ENCODE assay signal across 1 fruit fly cellular context in genomic region chr3L:16659959-16660870, dm6.
TF ChIP-seq lines count a peak whose summit lies in the region.

No protein-coding gene starts in this region.

TF ChIP-seq in whole organism, embryonic, 481 proteins besides CTCF, POLR2A, EP300 and RAD21 (continued from another document and continues in another):
- peak; percentile 84 for TF ChIP-seq fu2 (GFP tag; optimal IDR thresholded peaks at IDR 0.05; lab: Kevin White, UChicago)
- peak; percentile 84 for TF ChIP-seq tx (GFP tag; optimal IDR thresholded peaks at IDR 0.05; lab: Kevin White, UChicago)
- peak; percentile 95 for TF ChIP-seq Fer3 (tag; optimal IDR thresholded peaks at IDR 0.05; lab: Kevin White, UChicago)
- peak; percentile 89 for TF ChIP-seq zen (tag; optimal IDR thresholded peaks at IDR 0.05; lab: Kevin White, UChicago)
- peak; percentile 95 for TF ChIP-seq CG4328 (GFP tag; optimal IDR thresholded peaks at IDR 0.05; lab: Kevin White, UChicago)
- TF ChIP-seq CG4424 (GFP tag; optimal IDR thresholded peaks at IDR 0.05; lab: Kevin White, UChicago): peak; percentile 98
- no peak for TF ChIP-seq Opbp (GFP tag; IDR thresholded peaks at IDR 0.05; lab: Robert Waterston, UW; ENCODE audit: partially characterized antibody)
- TF ChIP-seq CG13287 (GFP tag; IDR thresholded peaks at IDR 0.05; lab: Robert Waterston, UW; ENCODE audit: partially characterized antibody): no peak
- no peak for TF ChIP-seq CG6791 (GFP tag; IDR thresholded peaks at IDR 0.05; lab: Robert Waterston, UW; ENCODE audit: partially characterized antibody)
- peak; percentile 98 for TF ChIP-seq ind (GFP tag; optimal IDR thresholded peaks at IDR 0.05; lab: Kevin White, UChicago)
- peak; percentile 94 for TF ChIP-seq CG17385 (GFP tag; optimal IDR thresholded peaks at IDR 0.05; lab: Kevin White, UChicago)
- peak; percentile 91 for TF ChIP-seq HmgZ (tag; optimal IDR thresholded peaks at IDR 0.05; lab: Kevin White, UChicago)
- TF ChIP-seq CG7271 (tag; optimal IDR thresholded peaks at IDR 0.05; lab: Kevin White, UChicago): peak; percentile 73
- TF ChIP-seq Ets97D (GFP tag; optimal IDR thresholded peaks at IDR 0.05; lab: Kevin White, UChicago): peak; percentile 78
- peak; percentile 71 for TF ChIP-seq da (GFP tag; optimal IDR thresholded peaks at IDR 0.05; lab: Kevin White, UChicago)
- TF ChIP-seq Lim3 (GFP tag; IDR thresholded peaks at IDR 0.05; lab: Robert Waterston, UW): peak; percentile 80
- TF ChIP-seq CG8944 (GFP tag; optimal IDR thresholded peaks at IDR 0.05; lab: Kevin White, UChicago): peak; percentile 89
- peak; percentile 98 for TF ChIP-seq lmd (GFP tag; IDR thresholded peaks at IDR 0.05; lab: Robert Waterston, UW)
- TF ChIP-seq sqz (GFP tag; optimal IDR thresholded peaks at IDR 0.05; lab: Kevin White, UChicago): peak; percentile 91
- TF ChIP-seq btn (GFP tag; optimal IDR thresholded peaks at IDR 0.05; lab: Kevin White, UChicago): peak; percentile 89
- TF ChIP-seq CG31441 (GFP tag; IDR thresholded peaks at IDR 0.05; lab: Robert Waterston, UW): peak; percentile 99
- TF ChIP-seq cato (GFP tag; optimal IDR thresholded peaks at IDR 0.05; lab: Kevin White, UChicago; ENCODE audit: borderline replicate concordance): peak; percentile 93
- TF ChIP-seq Meics (GFP tag; optimal IDR thresholded peaks at IDR 0.05; lab: Kevin White, UChicago): peak; percentile 97
- TF ChIP-seq inv (GFP tag; IDR thresholded peaks at IDR 0.05; lab: Robert Waterston, UW; ENCODE audit: partially characterized antibody): no peak
- TF ChIP-seq pfk (GFP tag; optimal IDR thresholded peaks at IDR 0.05; lab: Kevin White, UChicago): peak; percentile 8
- TF ChIP-seq Jarid2 (GFP tag; optimal IDR thresholded peaks at IDR 0.05; lab: Kevin White, UChicago): peak; percentile 88
- peak; percentile 98 for TF ChIP-seq CG7839 (tag; optimal IDR thresholded peaks at IDR 0.05; lab: Kevin White, UChicago)
- TF ChIP-seq Deaf1 (tag; optimal IDR thresholded peaks at IDR 0.05; lab: Kevin White, UChicago): peak; percentile 83
- TF ChIP-seq Ravus (GFP tag; IDR thresholded peaks at IDR 0.05; lab: Robert Waterston, UW): peak; percentile 87
- peak; percentile 92 for TF ChIP-seq H15 (GFP tag; IDR thresholded peaks at IDR 0.05; lab: Robert Waterston, UW)
- peak; percentile 96 for TF ChIP-seq Six4 (GFP tag; optimal IDR thresholded peaks at IDR 0.05; lab: Kevin White, UChicago)
- peak; percentile 73 for TF ChIP-seq cg (GFP tag; optimal IDR thresholded peaks at IDR 0.05; lab: Kevin White, UChicago)
- TF ChIP-seq E2f1 (GFP tag; IDR thresholded peaks at IDR 0.05; lab: Robert Waterston, UW): peak; percentile 94
- peak; percentile 90 for TF ChIP-seq CG7357 (GFP tag; IDR thresholded peaks at IDR 0.05; lab: Robert Waterston, UW)
- peak; percentile 88 for TF ChIP-seq vfl (GFP tag; optimal IDR thresholded peaks at IDR 0.05; lab: Kevin White, UChicago)
- TF ChIP-seq Ssrp (tag; optimal IDR thresholded peaks at IDR 0.05; lab: Kevin White, UChicago): peak; percentile 97
- TF ChIP-seq org-1 (GFP tag; optimal IDR thresholded peaks at IDR 0.05; lab: Kevin White, UChicago): peak; percentile 97
- TF ChIP-seq chm (GFP tag; IDR thresholded peaks at IDR 0.05; lab: Robert Waterston, UW): peak; percentile 80
- peak; percentile 93 for TF ChIP-seq maf-S (GFP tag; optimal IDR thresholded peaks at IDR 0.05; lab: Kevin White, UChicago)
- peak; percentile 83 for TF ChIP-seq GATAe (GFP tag; conservative IDR thresholded peaks at IDR 0.05; lab: Robert Waterston, UW)
- peak; percentile 83 for TF ChIP-seq Nf-YC (tag; optimal IDR thresholded peaks at IDR 0.05; lab: Kevin White, UChicago)
- peak; percentile 78 for TF ChIP-seq CG15073 (GFP tag; optimal IDR thresholded peaks at IDR 0.05; lab: Kevin White, UChicago)
- peak; percentile 95 for TF ChIP-seq CG17829 (tag; optimal IDR thresholded peaks at IDR 0.05; lab: Kevin White, UChicago)
- TF ChIP-seq bcd (GFP tag; optimal IDR thresholded peaks at IDR 0.05; lab: Kevin White, UChicago): peak; percentile 98
- peak; percentile 98 for TF ChIP-seq CG18619 (GFP tag; optimal IDR thresholded peaks at IDR 0.05; lab: Kevin White, UChicago)
- TF ChIP-seq CG9437 (GFP tag; optimal IDR thresholded peaks at IDR 0.05; lab: Kevin White, UChicago): peak; percentile 96
- peak; percentile 92 for TF ChIP-seq CG5180 (GFP tag; optimal IDR thresholded peaks at IDR 0.05; lab: Kevin White, UChicago)
- peak; percentile 93 for TF ChIP-seq CG10267 (tag; optimal IDR thresholded peaks at IDR 0.05; lab: Kevin White, UChicago)
- peak; percentile 69 for TF ChIP-seq CkIIα-i1 (GFP tag; IDR thresholded peaks at IDR 0.05; lab: Robert Waterston, UW)
- TF ChIP-seq Abd-B (GFP tag; optimal IDR thresholded peaks at IDR 0.05; lab: Kevin White, UChicago): peak; percentile 96
- TF ChIP-seq CG11093 (GFP tag; IDR thresholded peaks at IDR 0.05; lab: Robert Waterston, UW): peak; percentile 95
- peak; percentile 97 for TF ChIP-seq caup (GFP tag; optimal IDR thresholded peaks at IDR 0.05; lab: Kevin White, UChicago; ENCODE audit: severe bottlenecking)
- TF ChIP-seq cwo (GFP tag; optimal IDR thresholded peaks at IDR 0.05; lab: Kevin White, UChicago): peak; percentile 95
- TF ChIP-seq CG7928 (GFP tag; optimal IDR thresholded peaks at IDR 0.05; lab: Kevin White, UChicago): peak; percentile 77
- peak; percentile 90 for TF ChIP-seq CG3726 (GFP tag; IDR thresholded peaks at IDR 0.05; lab: Robert Waterston, UW)
- no peak for TF ChIP-seq vnd (GFP tag; IDR thresholded peaks at IDR 0.05; lab: Robert Waterston, UW; ENCODE audit: partially characterized antibody)
- peak; percentile 78 for TF ChIP-seq CG4617 (GFP tag; optimal IDR thresholded peaks at IDR 0.05; lab: Kevin White, UChicago; ENCODE audit: borderline replicate concordance)
- TF ChIP-seq Camta (GFP tag; optimal IDR thresholded peaks at IDR 0.05; lab: Kevin White, UChicago): peak; percentile 92
- TF ChIP-seq Blimp-1 (GFP tag; optimal IDR thresholded peaks at IDR 0.05; lab: Kevin White, UChicago): peak; percentile 96
- peak; percentile 82 for TF ChIP-seq ro (GFP tag; IDR thresholded peaks at IDR 0.05; lab: Robert Waterston, UW)
- no peak for TF ChIP-seq ato (GFP tag; IDR thresholded peaks at IDR 0.05; lab: Robert Waterston, UW; ENCODE audit: partially characterized antibody)
- TF ChIP-seq pum (GFP tag; optimal IDR thresholded peaks at IDR 0.05; lab: Kevin White, UChicago): peak; percentile 92
- TF ChIP-seq CG14050 (GFP tag; IDR thresholded peaks at IDR 0.05; lab: Robert Waterston, UW): peak; percentile 91
- peak; percentile 95 for TF ChIP-seq run (tag; optimal IDR thresholded peaks at IDR 0.05; lab: Kevin White, UChicago)
- TF ChIP-seq Neu2 (GFP tag; optimal IDR thresholded peaks at IDR 0.05; lab: Kevin White, UChicago; ENCODE audit: borderline replicate concordance): no peak
- peak; percentile 81 for TF ChIP-seq ac (GFP tag; optimal IDR thresholded peaks at IDR 0.05; lab: Kevin White, UChicago)
- peak; percentile 90 for TF ChIP-seq otp (GFP tag; IDR thresholded peaks at IDR 0.05; lab: Robert Waterston, UW)
- TF ChIP-seq phol (tag; optimal IDR thresholded peaks at IDR 0.05; lab: Kevin White, UChicago): peak; percentile 98
- peak; percentile 98 for TF ChIP-seq CG12659 (GFP tag; optimal IDR thresholded peaks at IDR 0.05; lab: Kevin White, UChicago)
- TF ChIP-seq lola (GFP tag; optimal IDR thresholded peaks at IDR 0.05; lab: Kevin White, UChicago): peak in 1 of 3 experiments; percentile 96
- TF ChIP-seq hkb (optimal IDR thresholded peaks at IDR 0.05; lab: Kevin White, UChicago): no peak
- TF ChIP-seq hkb (GFP tag; IDR thresholded peaks at IDR 0.05; lab: Robert Waterston, UW): peak; percentile 96
- TF ChIP-seq Lhr (GFP tag; optimal IDR thresholded peaks at IDR 0.05; lab: Kevin White, UChicago): peak; percentile 89
- TF ChIP-seq YL-1 (GFP tag; optimal IDR thresholded peaks at IDR 0.05; lab: Kevin White, UChicago): peak; percentile 79
- peak; percentile 47 for TF ChIP-seq HmgD (GFP tag; optimal IDR thresholded peaks at IDR 0.05; lab: Kevin White, UChicago)
- peak; percentile 90 for TF ChIP-seq ERR (GFP tag; optimal IDR thresholded peaks at IDR 0.05; lab: Kevin White, UChicago)
- TF ChIP-seq ara (GFP tag; IDR thresholded peaks at IDR 0.05; lab: Robert Waterston, UW): peak; percentile 92
- 0 out of 3 replicates have a peak, but pooled peaks have one; percentile 21 for TF ChIP-seq mld (GFP tag; IDR thresholded peaks at IDR 0.05; lab: Robert Waterston, UW; ENCODE audit: partially characterized antibody)
- TF ChIP-seq CG11695 (GFP tag; IDR thresholded peaks at IDR 0.05; lab: Robert Waterston, UW): peak; percentile 94
- peak; percentile 77 for TF ChIP-seq Mes4 (GFP tag; optimal IDR thresholded peaks at IDR 0.05; lab: Kevin White, UChicago)
- peak; percentile 71 for TF ChIP-seq Sry-β (GFP tag; optimal IDR thresholded peaks at IDR 0.05; lab: Kevin White, UChicago)
- TF ChIP-seq Scr (GFP tag; IDR thresholded peaks at IDR 0.05; lab: Robert Waterston, UW; ENCODE audit: partially characterized antibody): no peak
- TF ChIP-seq CG12391 (tag; optimal IDR thresholded peaks at IDR 0.05; lab: Kevin White, UChicago): peak; percentile 97
- no peak for TF ChIP-seq Hr39 (optimal IDR thresholded peaks at IDR 0.05; lab: Kevin White, UChicago)
- peak; percentile 92 for TF ChIP-seq danr (GFP tag; IDR thresholded peaks at IDR 0.05; lab: Robert Waterston, UW)
- no peak for TF ChIP-seq hth (optimal IDR thresholded peaks at IDR 0.05; lab: Kevin White, UChicago)
- TF ChIP-seq slp2 (GFP tag; optimal IDR thresholded peaks at IDR 0.05; lab: Kevin White, UChicago): peak; percentile 84
- TF ChIP-seq pan (optimal IDR thresholded peaks at IDR 0.05; lab: Kevin White, UChicago): no peak
- TF ChIP-seq pan (GFP tag; optimal IDR thresholded peaks at IDR 0.05 in 1 of 2, IDR thresholded peaks at IDR 0.05 in 1 of 2): peak in 1 of 2 experiments; percentile 95
- peak; percentile 86 for TF ChIP-seq CG7786 (GFP tag; optimal IDR thresholded peaks at IDR 0.05; lab: Kevin White, UChicago)
- peak; percentile 81 for TF ChIP-seq cas (GFP tag; IDR thresholded peaks at IDR 0.05; lab: Robert Waterston, UW)
- peak; percentile 83 for TF ChIP-seq toy (GFP tag; IDR thresholded peaks at IDR 0.05; lab: Robert Waterston, UW)
- TF ChIP-seq B-H2 (GFP tag; optimal IDR thresholded peaks at IDR 0.05; lab: Kevin White, UChicago): peak; percentile 88
- peak; percentile 46 for TF ChIP-seq fd102C (GFP tag; optimal IDR thresholded peaks at IDR 0.05; lab: Kevin White, UChicago)
- TF ChIP-seq E2f2 (GFP tag; IDR thresholded peaks at IDR 0.05; lab: Robert Waterston, UW): peak; percentile 76
- peak; percentile 80 for TF ChIP-seq exex (tag; optimal IDR thresholded peaks at IDR 0.05; lab: Kevin White, UChicago)
- no peak for TF ChIP-seq knrl (GFP tag; IDR thresholded peaks at IDR 0.05; lab: Robert Waterston, UW; ENCODE audit: partially characterized antibody)
- peak; percentile 90 for TF ChIP-seq jing (GFP tag; optimal IDR thresholded peaks at IDR 0.05; lab: Kevin White, UChicago)
- peak; percentile 94 for TF ChIP-seq B-H1 (GFP tag; IDR thresholded peaks at IDR 0.05; lab: Robert Waterston, UW)
- peak; percentile 71 to 76 for TF ChIP-seq Trl (optimal IDR thresholded peaks at IDR 0.05; lab: Kevin White, UChicago)
- peak; percentile 86 for TF ChIP-seq Trl (GFP tag; optimal IDR thresholded peaks at IDR 0.05; lab: Kevin White, UChicago)
- peak; percentile 95 for TF ChIP-seq lilli (GFP tag; optimal IDR thresholded peaks at IDR 0.05; lab: Kevin White, UChicago)
- no peak for TF ChIP-seq cad (GFP tag; optimal IDR thresholded peaks at IDR 0.05; lab: Kevin White, UChicago)
- peak; percentile 94 for TF ChIP-seq gsb-n (tag; optimal IDR thresholded peaks at IDR 0.05; lab: Kevin White, UChicago)
- peak; percentile 89 to 91 for TF ChIP-seq chif (GFP tag; optimal IDR thresholded peaks at IDR 0.05; lab: Kevin White, UChicago)
- TF ChIP-seq CG2202 (tag; optimal IDR thresholded peaks at IDR 0.05; lab: Kevin White, UChicago): peak; percentile 92
- TF ChIP-seq Mad (GFP tag; optimal IDR thresholded peaks at IDR 0.05; lab: Kevin White, UChicago): peak; percentile 90
- TF ChIP-seq crol (GFP tag; IDR thresholded peaks at IDR 0.05; lab: Robert Waterston, UW): peak; percentile 93
- TF ChIP-seq lbe (GFP tag; optimal IDR thresholded peaks at IDR 0.05; lab: Kevin White, UChicago): peak; percentile 78
- peak; percentile 79 for TF ChIP-seq CG9609 (GFP tag; optimal IDR thresholded peaks at IDR 0.05; lab: Kevin White, UChicago)
- TF ChIP-seq esg (GFP tag; conservative IDR thresholded peaks at IDR 0.05; lab: Robert Waterston, UW): peak; percentile 94
- peak; percentile 94 for TF ChIP-seq CG8290 (GFP tag; optimal IDR thresholded peaks at IDR 0.05; lab: Kevin White, UChicago)
- peak; percentile 77 to 83 for TF ChIP-seq CG8290 (tag; optimal IDR thresholded peaks at IDR 0.05; lab: Kevin White, UChicago)
- peak; percentile 89 for TF ChIP-seq ssp (GFP tag; IDR thresholded peaks at IDR 0.05; lab: Robert Waterston, UW)
- TF ChIP-seq CG11398 (GFP tag; optimal IDR thresholded peaks at IDR 0.05; lab: Kevin White, UChicago): peak; percentile 80
- TF ChIP-seq tin (GFP tag; optimal IDR thresholded peaks at IDR 0.05; lab: Kevin White, UChicago): peak; percentile 96
- no peak for TF ChIP-seq pita (GFP tag; optimal IDR thresholded peaks at IDR 0.05; lab: Kevin White, UChicago)
- TF ChIP-seq CG6654 (GFP tag; optimal IDR thresholded peaks at IDR 0.05; lab: Kevin White, UChicago): peak; percentile 92
- peak; percentile 52; the same call in 1 of the 2 replicates for TF ChIP-seq dati (GFP tag; IDR thresholded peaks at IDR 0.05; lab: Robert Waterston, UW)
- TF ChIP-seq Dip3 (GFP tag; optimal IDR thresholded peaks at IDR 0.05; lab: Kevin White, UChicago): peak; percentile 88
- TF ChIP-seq HLH4C (GFP tag; IDR thresholded peaks at IDR 0.05; lab: Robert Waterston, UW; ENCODE audit: partially characterized antibody): no peak
- peak; percentile 91 for TF ChIP-seq CG31388 (GFP tag; optimal IDR thresholded peaks at IDR 0.05; lab: Kevin White, UChicago)
- peak; percentile 94 for TF ChIP-seq Dad (GFP tag; optimal IDR thresholded peaks at IDR 0.05; lab: Kevin White, UChicago)
- peak; percentile 89 for TF ChIP-seq zfh1 (GFP tag; IDR thresholded peaks at IDR 0.05; lab: Robert Waterston, UW)
- peak; percentile 92 for TF ChIP-seq CG5953 (GFP tag; IDR thresholded peaks at IDR 0.05; lab: Robert Waterston, UW)
- peak; percentile 89 for TF ChIP-seq pho (GFP tag; optimal IDR thresholded peaks at IDR 0.05; lab: Kevin White, UChicago)
- TF ChIP-seq CG3838 (GFP tag; optimal IDR thresholded peaks at IDR 0.05; lab: Kevin White, UChicago): peak; percentile 68
- TF ChIP-seq CG4707 (GFP tag; optimal IDR thresholded peaks at IDR 0.05; lab: Kevin White, UChicago): peak; percentile 88
- TF ChIP-seq dmrt11E (tag; optimal IDR thresholded peaks at IDR 0.05; lab: Kevin White, UChicago): peak; percentile 93
- TF ChIP-seq CG1602 (GFP tag; optimal IDR thresholded peaks at IDR 0.05; lab: Kevin White, UChicago): peak; percentile 97
